Worm (Caenorhabditis elegans): ENCODE results near the gene Y73B6BL.12.

Y73B6BL.12 gene

ce11 chrIV:6294081-6294480 is 23.2 kb downstream of the Y73B6BL.12 start, which contains the start of gene hil-2:
Gene hil-2 (plus strand): TSS chrIV:6294240.
- TF ChIP-seq snpc-4 (tag; optimal IDR thresholded peaks at IDR 0.05) (no peak), unc-55 (GFP tag; optimal IDR thresholded peaks at IDR 0.05) (peak; percentile 21)

- TF ChIP-seq mab-5 (tag; optimal IDR thresholded peaks at IDR 0.05) (no peak), egl-27 (tag; optimal IDR thresholded peaks at IDR 0.05) (no peak), lsy-2 (tag; optimal IDR thresholded peaks at IDR 0.05) (no peak), nhr-6 (tag; optimal IDR thresholded peaks at IDR 0.05) (no peak), ztf-4 (tag; optimal IDR thresholded peaks at IDR 0.05) (no peak), ceh-16 (tag; optimal IDR thresholded peaks at IDR 0.05) (no peak), nhr-237 (tag; optimal IDR thresholded peaks at IDR 0.05) (no peak), elt-3 (tag; optimal IDR thresholded peaks at IDR 0.05) (no peak), skn-1 (tag; optimal IDR thresholded peaks at IDR 0.05) (no peak)
Observed at ce11 chrIV:6290741-6291140, 26.5 kb downstream of the Y73B6BL.12 start, which contains the start of gene srv-24. Gene srv-24 (minus strand): TSS chrIV:6290841.

DNA sequence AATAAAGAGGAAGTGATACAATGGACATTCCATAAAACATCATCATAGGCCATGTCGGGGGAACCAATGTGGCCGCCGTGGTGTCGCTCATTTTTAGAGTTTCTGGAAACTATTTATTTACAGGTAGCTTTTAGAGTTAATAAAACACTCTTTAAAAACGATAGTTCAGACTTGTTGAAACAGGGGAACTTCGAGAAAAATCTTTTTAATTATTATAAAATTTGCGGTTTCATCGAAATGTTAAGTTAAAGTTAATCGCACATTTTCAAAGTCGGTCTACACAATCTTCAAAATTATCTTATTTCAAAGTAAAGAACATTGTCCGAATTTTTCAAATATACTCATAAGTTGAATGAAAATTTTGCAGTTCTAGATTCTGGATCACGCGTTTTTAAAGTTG is 33.0 kb downstream of the Y73B6BL.12 start, which contains the start of gene ops-1:
Gene ops-1 (minus strand): TSS at position 101 of the 400 bp plus-strand sequence.
- no peak for TF ChIP-seq lin-11 (tag; optimal IDR thresholded peaks at IDR 0.05)
- no peak for TF ChIP-seq lsy-2 (tag; optimal IDR thresholded peaks at IDR 0.05)
- no peak for TF ChIP-seq peb-1 (tag; optimal IDR thresholded peaks at IDR 0.05)
- no peak for TF ChIP-seq mab-5 (tag; optimal IDR thresholded peaks at IDR 0.05)
- no peak for TF ChIP-seq skn-1 (tag; optimal IDR thresholded peaks at IDR 0.05)
- TF ChIP-seq elt-1 (tag; optimal IDR thresholded peaks at IDR 0.05), result no peak
- no peak for TF ChIP-seq dmd-4 (tag; optimal IDR thresholded peaks at IDR 0.05)
- no peak for TF ChIP-seq nhr-6 (tag; optimal IDR thresholded peaks at IDR 0.05)
- TF ChIP-seq Y55F3AM.14 (GFP tag; optimal IDR thresholded peaks at IDR 0.05), result no peak
- TF ChIP-seq sem-4 (tag; optimal IDR thresholded peaks at IDR 0.05), result no peak
- no peak for TF ChIP-seq ztf-4 (tag; optimal IDR thresholded peaks at IDR 0.05)
- no peak for TF ChIP-seq R02D3.7 (tag; optimal IDR thresholded peaks at IDR 0.05)
- no peak for TF ChIP-seq nhr-129 (tag; optimal IDR thresholded peaks at IDR 0.05)
- no peak for TF ChIP-seq aly-2 (tag; optimal IDR thresholded peaks at IDR 0.05)
- TF ChIP-seq nhr-237 (tag; optimal IDR thresholded peaks at IDR 0.05), result no peak
- no peak for TF ChIP-seq gmeb-1 (tag; optimal IDR thresholded peaks at IDR 0.05)
- no peak for TF ChIP-seq ceh-82 (tag; optimal IDR thresholded peaks at IDR 0.05)

ce11 chrIV:6282143-6282542 is 35.1 kb downstream of the Y73B6BL.12 start, which contains the start of gene srv-32:
Gene srv-32 (minus strand): TSS chrIV:6282243.
- TF ChIP-seq gmeb-1 (tag; optimal IDR thresholded peaks at IDR 0.05) (no peak), unc-39 (tag; optimal IDR thresholded peaks at IDR 0.05) (no peak), Y55F3AM.14 (GFP tag; optimal IDR thresholded peaks at IDR 0.05) (no peak), zag-1 (tag; optimal IDR thresholded peaks at IDR 0.05) (no peak), elt-3 (tag; optimal IDR thresholded peaks at IDR 0.05) (no peak), ztf-4 (tag; optimal IDR thresholded peaks at IDR 0.05) (no peak), unc-55 (GFP tag; optimal IDR thresholded peaks at IDR 0.05) (no peak), sma-9 (GFP tag; optimal IDR thresholded peaks at IDR 0.05) (no peak), sma-9 (tag; optimal IDR thresholded peaks at IDR 0.05) (no peak), nhr-21 (tag; optimal IDR thresholded peaks at IDR 0.05) (no peak), fos-1 (tag; optimal IDR thresholded peaks at IDR 0.05) (no peak), lin-39 (tag; optimal IDR thresholded peaks at IDR 0.05) (no peak), nhr-11 (tag; optimal IDR thresholded peaks at IDR 0.05) (no peak), egl-27 (tag; optimal IDR thresholded peaks at IDR 0.05) (no peak)

ce11 chrIV:6279392-6279791 is 37.9 kb downstream of the Y73B6BL.12 start, which contains the start of gene sams-5:
Gene sams-5 (minus strand): TSS chrIV:6279522.
- TF ChIP-seq nhr-12 (tag; optimal IDR thresholded peaks at IDR 0.05) (no peak), C34F6.9 (tag; optimal IDR thresholded peaks at IDR 0.05) (no peak), skn-1 (tag; optimal IDR thresholded peaks at IDR 0.05) (no peak), ztf-4 (tag; optimal IDR thresholded peaks at IDR 0.05) (no peak), nhr-25 (tag; optimal IDR thresholded peaks at IDR 0.05) (no peak), mdl-1 (tag; optimal IDR thresholded peaks at IDR 0.05) (no peak), lin-11 (tag; optimal IDR thresholded peaks at IDR 0.05) (no peak), ztf-1 (GFP tag; conservative IDR thresholded peaks at IDR 0.05) (no peak)
